Fruit fly (Drosophila melanogaster) whole organism, embryonic: ENCODE results near the gene Grip91.
A peak's percentile ranks its signal among the peaks of the same experiment; 100 is the strongest.

Experiments used
- Abd-B ChIP-seq: fragments of 200-800 bp; sonication (Bioruptor generic); optimal IDR thresholded peaks from 2 replicates; lab custom pipeline; 2018; ENCODE audit warnings: missing biosample characterization, mild to moderate bottlenecking, missing genetic modification characterization, moderate library complexity
- Bgb ChIP-seq: fragments of 200-800 bp; sonication (Bioruptor generic); IDR thresholded peaks from 2 replicates; pipeline ENCODE4 v1.3.6; 2022; ENCODE audit warnings: missing biosample characterization, missing genetic modification characterization; ENCODE audit not compliant: partially characterized antibody
- CG10366 ChIP-seq: fragments of 200-800 bp; sonication (Bioruptor generic); IDR thresholded peaks from 2 replicates; pipeline ENCODE4 v1.3.6; 2022; ENCODE audit warnings: missing biosample characterization, missing genetic modification characterization
- CG10431 ChIP-seq: fragments of 200-800 bp; sonication (Bioruptor generic); optimal IDR thresholded peaks from 3 replicates; lab custom pipeline; 2018; ENCODE audit warnings: missing biosample characterization, mild to moderate bottlenecking, missing genetic modification characterization
- CG10565 ChIP-seq: fragments of 200-800 bp; sonication (Bioruptor generic); optimal IDR thresholded peaks from 3 replicates; lab custom pipeline; 2016; ENCODE audit warnings: missing biosample characterization, mild to moderate bottlenecking, missing genetic modification characterization
- CG11247 ChIP-seq: fragments of 200-800 bp; sonication (Bioruptor generic); IDR thresholded peaks from 2 replicates; pipeline ENCODE4 v1.3.6; 2022; ENCODE audit warnings: missing biosample characterization, missing genetic modification characterization
- CG11695 ChIP-seq: fragments of 200-800 bp; sonication (Bioruptor generic); IDR thresholded peaks from 3 replicates; pipeline ENCODE4 v1.3.6; 2022; ENCODE audit warnings: missing biosample characterization, missing genetic modification characterization
- CG12236 ChIP-seq: fragments of 200-800 bp; sonication (Bioruptor generic); optimal IDR thresholded peaks from 2 replicates; lab custom pipeline; 2016; ENCODE audit warnings: missing biosample characterization, missing genetic modification characterization
- CG1233 ChIP-seq: fragments of 200-800 bp; sonication (Bioruptor generic); optimal IDR thresholded peaks from 4 replicates; lab custom pipeline; 2018; ENCODE audit warnings: missing biosample characterization, mild to moderate bottlenecking, missing genetic modification characterization
- CG12391 ChIP-seq: fragments of 200-800 bp; sonication (Bioruptor generic); optimal IDR thresholded peaks from 3 replicates; lab custom pipeline; 2018; ENCODE audit warnings: missing biosample characterization, mild to moderate bottlenecking, missing genetic modification characterization, moderate library complexity
- CG12659 ChIP-seq: fragments of 200-800 bp; sonication (Bioruptor generic); optimal IDR thresholded peaks from 3 replicates; lab custom pipeline; 2017; ENCODE audit warnings: mild to moderate bottlenecking, missing biosample characterization, missing genetic modification reagents, missing genetic modification characterization
- CG1602 ChIP-seq: fragments of 200-800 bp; sonication (Bioruptor generic); optimal IDR thresholded peaks from 3 replicates; lab custom pipeline; 2016; ENCODE audit warnings: missing biosample characterization, missing genetic modification characterization
- CG17802 ChIP-seq: fragments of 200-800 bp; sonication (Bioruptor generic); optimal IDR thresholded peaks from 2 replicates; lab custom pipeline; 2018; ENCODE audit warnings: missing biosample characterization, mild to moderate bottlenecking, missing genetic modification characterization, moderate library complexity
- CG17829 ChIP-seq: fragments of 200-800 bp; optimal IDR thresholded peaks from 2 replicates; lab custom pipeline; 2019; ENCODE audit warnings: missing biosample characterization, mild to moderate bottlenecking, missing genetic modification characterization, moderate library complexity
- CG18476 ChIP-seq: fragments of 200-800 bp; sonication (Bioruptor generic); optimal IDR thresholded peaks from 2 replicates; lab custom pipeline; 2016; ENCODE audit warnings: missing biosample characterization, mild to moderate bottlenecking, missing genetic modification characterization
- CG2875 ChIP-seq: fragments of 200-800 bp; sonication (Bioruptor generic); optimal IDR thresholded peaks from 2 replicates; lab custom pipeline; 2017; ENCODE audit warnings: missing biosample characterization, mild to moderate bottlenecking, missing genetic modification characterization, missing genetic modification reagents
- CG31365 ChIP-seq: fragments of 200-800 bp; sonication (Bioruptor generic); optimal IDR thresholded peaks from 2 replicates; lab custom pipeline; 2018; ENCODE audit warnings: missing biosample characterization, mild to moderate bottlenecking, missing genetic modification characterization
- CG3847 ChIP-seq: fragments of 200-800 bp; sonication (Bioruptor generic); IDR thresholded peaks from 2 replicates; pipeline ENCODE4 v1.3.6; 2022; ENCODE audit warnings: missing biosample characterization, missing genetic modification characterization
- CG42726 ChIP-seq: fragments of 200-800 bp; sonication (Bioruptor generic); IDR thresholded peaks from 2 replicates; pipeline ENCODE4 v1.3.6; 2022; ENCODE audit warnings: missing biosample characterization, missing genetic modification characterization; ENCODE audit not compliant: partially characterized antibody
- CG6689 ChIP-seq: fragments of 200-800 bp; sonication (Bioruptor generic); IDR thresholded peaks from 2 replicates; pipeline ENCODE4 v1.3.6; 2022; ENCODE audit warnings: missing biosample characterization, missing genetic modification characterization
- CG8478 ChIP-seq: fragments of >200 bp; optimal IDR thresholded peaks from 2 replicates; lab custom pipeline; 2018
- CG8924 ChIP-seq: fragments of 200-800 bp; optimal IDR thresholded peaks from 3 replicates; lab custom pipeline; 2019; ENCODE audit warnings: missing biosample characterization, mild to moderate bottlenecking, missing genetic modification characterization, moderate library complexity
- Ets97D ChIP-seq: fragments of 200-800 bp; sonication (Bioruptor generic); optimal IDR thresholded peaks from 3 replicates; lab custom pipeline; 2016; ENCODE audit warnings: missing biosample characterization, missing genetic modification characterization
- H2.0 ChIP-seq: fragments of 200-800 bp; sonication (Bioruptor generic); IDR thresholded peaks from 2 replicates; pipeline ENCODE4 v1.3.6; 2022; ENCODE audit warnings: missing biosample characterization, missing genetic modification characterization
- HLHmδ ChIP-seq: fragments of 200-800 bp; sonication (Bioruptor generic); optimal IDR thresholded peaks from 2 replicates; lab custom pipeline; 2018; ENCODE audit warnings: missing biosample characterization, mild to moderate bottlenecking, missing genetic modification characterization, moderate library complexity
- Hsf ChIP-seq: fragments of 200-800 bp; sonication (Bioruptor generic); optimal IDR thresholded peaks from 3 replicates; lab custom pipeline; 2016; ENCODE audit warnings: missing biosample characterization, missing genetic modification characterization
- Mad ChIP-seq: fragments of 200-800 bp; sonication (Bioruptor generic); optimal IDR thresholded peaks from 2 replicates; lab custom pipeline; 2016; ENCODE audit warnings: missing biosample characterization, missing genetic modification characterization
- Med ChIP-seq: fragments of 200-800 bp; sonication (Bioruptor generic); peaks from one replicate; lab custom pipeline; 2016; ENCODE audit warnings: missing biosample characterization, missing genetic modification characterization, mild to moderate bottlenecking, inconsistent platforms, moderate library complexity
- Meics ChIP-seq: fragments of 200-800 bp; sonication (Bioruptor generic); optimal IDR thresholded peaks from 2 replicates; lab custom pipeline; 2017; ENCODE audit warnings: missing biosample characterization, mild to moderate bottlenecking, missing genetic modification characterization
- Mrtf ChIP-seq: fragments of 200-800 bp; sonication (Bioruptor generic); IDR thresholded peaks from 3 replicates; pipeline ENCODE4 v1.3.6; 2022; ENCODE audit warnings: missing biosample characterization, missing genetic modification characterization
- Oaz ChIP-seq: fragments of 200-800 bp; sonication (Bioruptor generic); IDR thresholded peaks from 2 replicates; pipeline ENCODE4 v1.3.6; 2022; ENCODE audit warnings: missing biosample characterization, missing genetic modification characterization
- PHDP ChIP-seq: fragments of 200-800 bp; sonication (Bioruptor generic); optimal IDR thresholded peaks from 3 replicates; lab custom pipeline; 2018; ENCODE audit warnings: missing biosample characterization, mild to moderate bottlenecking, missing genetic modification characterization, moderate library complexity
- Rfx ChIP-seq: fragments of 200-800 bp; sonication (Bioruptor generic); IDR thresholded peaks from 2 replicates; pipeline ENCODE4 v1.3.6; 2022; ENCODE audit warnings: missing biosample characterization, missing genetic modification characterization
- ash1 ChIP-seq: fragments of 200-800 bp; sonication (Bioruptor generic); optimal IDR thresholded peaks from 2 replicates; lab custom pipeline; 2018; ENCODE audit warnings: missing biosample characterization, mild to moderate bottlenecking, missing genetic modification characterization
- btn ChIP-seq: fragments of 200-800 bp; sonication (Bioruptor generic); optimal IDR thresholded peaks from 2 replicates; lab custom pipeline; 2016; ENCODE audit warnings: missing biosample characterization, missing genetic modification characterization
- chm ChIP-seq: fragments of 200-800 bp; sonication (Bioruptor generic); IDR thresholded peaks from 2 replicates; pipeline ENCODE4 v1.3.6; 2022; ENCODE audit warnings: missing biosample characterization, missing genetic modification characterization
- corto ChIP-seq: fragments of 200-800 bp; sonication (Bioruptor generic); optimal IDR thresholded peaks from 2 replicates; lab custom pipeline; 2016; ENCODE audit warnings: missing biosample characterization, mild to moderate bottlenecking, missing genetic modification characterization, moderate library complexity
- dimm ChIP-seq: fragments of 200-800 bp; sonication (Bioruptor generic); IDR thresholded peaks from 2 replicates; pipeline ENCODE4 v1.3.6; 2022; ENCODE audit warnings: missing biosample characterization, missing genetic modification characterization
- disco-r ChIP-seq: fragments of 200-800 bp; sonication (Bioruptor generic); optimal IDR thresholded peaks from 2 replicates; lab custom pipeline; 2016; ENCODE audit warnings: missing biosample characterization, missing genetic modification characterization
- fd64A ChIP-seq: fragments of 200-800 bp; sonication (Bioruptor generic); optimal IDR thresholded peaks from 3 replicates; lab custom pipeline; 2018; ENCODE audit warnings: missing biosample characterization, mild to moderate bottlenecking, missing genetic modification characterization
- gcm ChIP-seq: fragments of 200-800 bp; sonication (Bioruptor generic); optimal IDR thresholded peaks from 2 replicates; lab custom pipeline; 2019; ENCODE audit warnings: missing biosample characterization, mild to moderate bottlenecking, missing genetic modification characterization, moderate library complexity
- ken ChIP-seq: fragments of 200-800 bp; sonication (Bioruptor generic); IDR thresholded peaks from 3 replicates; pipeline ENCODE4 v1.3.6; 2022; ENCODE audit warnings: missing biosample characterization, missing genetic modification characterization
- kni ChIP-seq: fragments of 200-800 bp; sonication (Bioruptor generic); optimal IDR thresholded peaks from 3 replicates; lab custom pipeline; 2017; ENCODE audit warnings: mild to moderate bottlenecking, missing biosample characterization, missing genetic modification reagents, missing genetic modification characterization
- nom ChIP-seq: fragments of 200-800 bp; sonication (Bioruptor generic); optimal IDR thresholded peaks from 2 replicates; lab custom pipeline; 2017; ENCODE audit warnings: missing biosample characterization, missing genetic modification characterization, mild to moderate bottlenecking, moderate library complexity, missing genetic modification reagents
- peb ChIP-seq: fragments of 200-800 bp; sonication (Bioruptor generic); IDR thresholded peaks from 2 replicates; pipeline ENCODE4 v1.3.6; 2022; ENCODE audit warnings: missing biosample characterization, missing genetic modification characterization
- pros ChIP-seq: fragments of 200-800 bp; sonication (Bioruptor generic); optimal IDR thresholded peaks from 3 replicates; lab custom pipeline; 2019; ENCODE audit warnings: missing biosample characterization, mild to moderate bottlenecking, missing genetic modification characterization, moderate library complexity
- ro ChIP-seq: fragments of 200-800 bp; sonication (Bioruptor generic); IDR thresholded peaks from 2 replicates; pipeline ENCODE4 v1.3.6; 2022; ENCODE audit warnings: missing biosample characterization, missing genetic modification characterization
- shn ChIP-seq: fragments of 200-800 bp; sonication (Bioruptor generic); optimal IDR thresholded peaks from 3 replicates; lab custom pipeline; 2016; ENCODE audit warnings: missing biosample characterization, missing genetic modification characterization
- so ChIP-seq: fragments of 200-800 bp; sonication (Bioruptor generic); IDR thresholded peaks from 3 replicates; pipeline ENCODE4 v1.3.6; 2022; ENCODE audit warnings: missing biosample characterization, missing genetic modification characterization
- tna ChIP-seq: fragments of 200-800 bp; sonication (Bioruptor generic); IDR thresholded peaks from 2 replicates; pipeline ENCODE4 v1.3.6; 2022; ENCODE audit warnings: missing biosample characterization, missing genetic modification characterization; ENCODE audit not compliant: partially characterized antibody
- twi ChIP-seq: fragments of 200-800 bp; optimal IDR thresholded peaks from 2 replicates; lab custom pipeline; 2019; ENCODE audit warnings: missing biosample characterization, mild to moderate bottlenecking, missing genetic modification characterization, moderate library complexity
- unc-4 ChIP-seq: fragments of 200-800 bp; sonication (Bioruptor generic); IDR thresholded peaks from 2 replicates; pipeline ENCODE4 v1.3.6; 2022; ENCODE audit warnings: missing biosample characterization, missing genetic modification characterization; ENCODE audit not compliant: partially characterized antibody

Grip91 gene

DNA sequence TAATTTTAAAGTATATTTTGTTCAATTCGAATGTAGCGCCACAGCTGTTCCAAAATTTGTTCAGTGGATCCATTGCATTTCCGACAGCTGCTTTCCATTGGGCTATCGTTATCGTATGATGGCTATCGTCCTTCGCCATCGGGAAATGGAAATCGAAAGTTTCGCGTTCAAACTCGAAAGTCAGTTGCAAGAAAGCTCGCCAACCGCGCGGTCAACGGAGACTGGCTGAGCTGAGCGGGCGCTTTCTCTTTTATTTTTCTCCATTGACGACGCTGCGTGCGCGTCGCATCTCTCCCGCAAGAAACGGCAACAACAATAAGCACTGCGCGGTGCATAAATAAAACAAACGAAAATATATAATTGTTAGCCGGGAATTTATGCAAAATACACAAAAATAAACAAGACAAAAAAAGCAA is 39.1 kb upstream of the Grip91 start, which contains the start of gene inaE (continued):
- TF ChIP-seq H2.0 (GFP tag; lab: Robert Waterston, UW) (no peak), Abd-B (no peak), Rfx (0 out of 2 replicates have a peak, but pooled peaks have one; percentile 22), CG12659 (GFP tag; lab: Kevin White, UChicago) (peak; percentile 46), corto (GFP tag; lab: Kevin White, UChicago) (no peak), Meics (GFP tag; lab: Kevin White, UChicago) (no peak), CG18476 (GFP tag; lab: Kevin White, UChicago) (no peak), shn (GFP tag; lab: Kevin White, UChicago) (no peak), CG6689 (no peak), pros (GFP tag; lab: Kevin White, UChicago) (no peak), CG8478 (no peak), CG10431 (GFP tag; lab: Kevin White, UChicago) (no peak), HLHmδ (GFP tag; lab: Kevin White, UChicago) (no peak), CG42726 (GFP tag; lab: Robert Waterston, UW) (no peak), CG11247 (GFP tag; lab: Robert Waterston, UW) (no peak), CG12391 (tag; lab: Kevin White, UChicago) (peak; percentile 9), Mad (GFP tag; lab: Kevin White, UChicago) (no peak), chm (GFP tag; lab: Robert Waterston, UW) (0 out of 2 replicates have a peak, but pooled peaks have one; percentile 37), CG10565 (GFP tag; lab: Kevin White, UChicago) (no peak), ro (GFP tag; lab: Robert Waterston, UW) (no peak), CG12236 (no peak), Ets97D (GFP tag; lab: Kevin White, UChicago) (peak; percentile 64), twi (no peak), CG10366 (GFP tag; lab: Robert Waterston, UW) (no peak), ken (GFP tag; lab: Robert Waterston, UW) (no peak), Mrtf (GFP tag; lab: Robert Waterston, UW) (no peak), so (GFP tag; lab: Robert Waterston, UW) (no peak), nom (GFP tag; lab: Kevin White, UChicago) (peak; percentile 23), CG3847 (GFP tag; lab: Robert Waterston, UW) (0 out of 2 replicates have a peak, but pooled peaks have one; percentile 22), Hsf (GFP tag; lab: Kevin White, UChicago) (no peak), gcm (GFP tag; lab: Kevin White, UChicago) (no peak), btn (GFP tag; lab: Kevin White, UChicago) (no peak), CG17829 (tag; lab: Kevin White, UChicago) (no peak), Med (GFP tag; lab: Kevin White, UChicago) (peak; percentile 90), CG1233 (GFP tag; lab: Kevin White, UChicago) (peak; percentile 20), disco-r (GFP tag; lab: Kevin White, UChicago) (no peak), fd64A (GFP tag; lab: Kevin White, UChicago) (no peak), CG8924 (tag; lab: Kevin White, UChicago) (peak; percentile 1), CG1602 (GFP tag; lab: Kevin White, UChicago) (no peak), tna (GFP tag; lab: Robert Waterston, UW) (peak; percentile 66), CG2875 (no peak), unc-4 (peak; percentile 44; the same call in 1 of the 2 replicates), dimm (GFP tag; lab: Robert Waterston, UW) (no peak), Bgb (GFP tag; lab: Robert Waterston, UW) (peak; percentile 80), ash1 (GFP tag; lab: Kevin White, UChicago) (no peak), CG11695 (no peak), CG17802 (tag; lab: Kevin White, UChicago) (peak; percentile 50), Oaz (GFP tag; lab: Robert Waterston, UW) (no peak), PHDP (tag; lab: Kevin White, UChicago) (peak; percentile 18), kni (GFP tag; lab: Kevin White, UChicago) (no peak), peb (GFP tag; lab: Robert Waterston, UW) (no peak), CG31365 (tag; lab: Kevin White, UChicago) (no peak)
